Fruit fly (Drosophila melanogaster) whole organism, wandering third instar larva: ENCODE results near the gene CG31275.

ENCODE experiments used
- Abd-B ChIP-seq: fragments of >200 bp; optimal IDR thresholded peaks from 2 replicates; lab custom pipeline; 2017; ENCODE audit warnings: missing biosample characterization, missing genetic modification characterization
- Dfd ChIP-seq: fragments of >200 bp; optimal IDR thresholded peaks from 2 replicates; lab custom pipeline; 2017; ENCODE audit warnings: missing biosample characterization, missing genetic modification characterization
- Hr78 ChIP-seq: fragments of >200 bp; optimal IDR thresholded peaks from 2 replicates; lab custom pipeline; 2017; ENCODE audit warnings: missing biosample characterization, missing genetic modification characterization
- Jra ChIP-seq: sonication (Bioruptor generic); optimal IDR thresholded peaks from 2 replicates; lab custom pipeline; 2016; ENCODE audit warnings: missing biosample characterization, missing genetic modification characterization
- Sp1 ChIP-seq: fragments of 200-800 bp; sonication (Bioruptor generic); optimal IDR thresholded peaks from 3 replicates; lab custom pipeline; 2019; ENCODE audit warnings: missing biosample characterization, mild to moderate bottlenecking, missing genetic modification characterization, moderate library complexity
- fru ChIP-seq: fragments of 200-800 bp; sonication (Bioruptor generic); optimal IDR thresholded peaks from 3 replicates; lab custom pipeline; 2016; ENCODE audit warnings: missing biosample characterization, mild to moderate bottlenecking, missing genetic modification characterization
- h ChIP-seq: fragments of 200-800 bp; sonication (Bioruptor generic); optimal IDR thresholded peaks from 3 replicates; lab custom pipeline; 2016; ENCODE audit warnings: missing biosample characterization, mild to moderate bottlenecking, missing genetic modification characterization
- jim ChIP-seq: fragments of 175-275, 200-325 bp; sonication (Bioruptor generic); optimal IDR thresholded peaks from 2 replicates; lab custom pipeline; 2016; ENCODE audit warnings: missing biosample characterization, mild to moderate bottlenecking, missing genetic modification characterization
- lola ChIP-seq: fragments of >200 bp; optimal IDR thresholded peaks from 2 replicates; lab custom pipeline; 2017; ENCODE audit warnings: missing biosample characterization, missing genetic modification characterization
- psq ChIP-seq: fragments of 200-800 bp; sonication (Bioruptor generic); optimal IDR thresholded peaks from 3 replicates; lab custom pipeline; 2017; ENCODE audit warnings: missing biosample characterization, mild to moderate bottlenecking, missing genetic modification characterization, moderate library complexity
- sv ChIP-seq: fragments of 200-800 bp; sonication (Bioruptor generic); optimal IDR thresholded peaks from 3 replicates; lab custom pipeline; 2016; ENCODE audit warnings: missing biosample characterization, missing genetic modification characterization
- usp ChIP-seq: fragments of >200 bp; optimal IDR thresholded peaks from 2 replicates; lab custom pipeline; 2017; ENCODE audit warnings: missing biosample characterization, missing genetic modification characterization
- woc ChIP-seq: sonication (Bioruptor generic); optimal IDR thresholded peaks from 2 replicates; lab custom pipeline; 2016; ENCODE audit warnings: missing biosample characterization, mild to moderate bottlenecking, missing genetic modification characterization

dm6 chr3R:16730715-16731114 is 20.4 kb downstream of the CG31275 start:
- TF ChIP-seq Sp1 (no peak), lola (GFP tag; lab: Kevin White, UChicago) (no peak), woc (GFP tag; lab: Kevin White, UChicago) (no peak), usp (no peak), h (GFP tag; lab: Kevin White, UChicago) (no peak), Jra (no peak), sv (GFP tag; lab: Kevin White, UChicago) (no peak), Abd-B (GFP tag; lab: Kevin White, UChicago) (no peak), fru (GFP tag; lab: Kevin White, UChicago) (no peak), psq (GFP tag; lab: Kevin White, UChicago) (no peak), Hr78 (GFP tag; lab: Kevin White, UChicago) (no peak), Dfd (GFP tag; lab: Kevin White, UChicago) (no peak), jim (no peak)
